Worm (Caenorhabditis elegans): ENCODE measurements around the gene faah-4.
"Not testable (repeated sequence)": the region's sequence is repeated elsewhere in the genome, so short reads cannot be mapped to it uniquely, and the experiment has no call there.

faah-4 gene

DNA sequence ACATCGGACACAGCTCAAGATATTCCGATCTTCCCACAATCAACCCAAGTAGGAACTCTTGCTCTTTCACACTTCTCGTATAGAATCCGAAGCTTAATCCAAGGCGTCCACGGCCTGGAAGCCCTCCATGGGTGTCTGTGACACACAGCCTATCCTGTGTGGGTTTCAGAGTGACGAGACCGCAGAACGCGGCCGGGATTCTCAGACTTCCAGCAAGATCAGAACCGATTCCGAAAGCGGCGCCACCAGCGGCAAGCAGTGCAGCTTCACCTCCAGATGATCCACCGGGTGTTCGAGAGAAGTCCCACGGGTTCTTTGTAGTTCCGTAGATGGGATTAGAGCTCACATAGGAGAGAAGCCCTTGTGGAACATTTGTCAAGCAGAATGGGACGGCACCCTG is 6.9 kb downstream of the faah-4 start:
- TF ChIP-seq dao-5 (tag; optimal IDR thresholded peaks at IDR 0.05), result no peak
- no peak for TF ChIP-seq W03F9.2 (tag; optimal IDR thresholded peaks at IDR 0.05)
- TF ChIP-seq him-1 (tag; optimal IDR thresholded peaks at IDR 0.05), result no peak

DNA sequence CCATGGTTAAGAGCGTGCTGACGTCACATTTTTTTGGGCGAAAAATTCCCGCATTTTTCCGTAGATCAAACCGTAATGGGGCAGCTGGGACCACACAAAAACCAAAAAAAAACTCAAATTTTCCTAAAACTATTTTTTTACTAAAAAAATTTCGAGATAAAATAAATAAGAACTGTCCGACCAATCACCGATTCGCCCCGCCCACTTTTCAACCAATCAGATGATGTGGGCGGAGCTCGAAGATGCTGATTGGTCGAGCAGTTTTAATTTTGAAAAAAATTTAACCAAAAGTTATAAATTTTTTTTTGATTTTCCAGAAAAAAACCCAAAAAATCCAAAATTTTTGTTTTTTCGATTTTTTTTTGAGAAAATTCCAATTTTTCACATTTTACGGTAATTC is 9.7 kb downstream of the faah-4 start:
- TF ChIP-seq him-1 (tag; optimal IDR thresholded peaks at IDR 0.05) (no peak), W03F9.2 (tag; optimal IDR thresholded peaks at IDR 0.05) (no peak), dao-5 (tag; optimal IDR thresholded peaks at IDR 0.05) (no peak)

DNA sequence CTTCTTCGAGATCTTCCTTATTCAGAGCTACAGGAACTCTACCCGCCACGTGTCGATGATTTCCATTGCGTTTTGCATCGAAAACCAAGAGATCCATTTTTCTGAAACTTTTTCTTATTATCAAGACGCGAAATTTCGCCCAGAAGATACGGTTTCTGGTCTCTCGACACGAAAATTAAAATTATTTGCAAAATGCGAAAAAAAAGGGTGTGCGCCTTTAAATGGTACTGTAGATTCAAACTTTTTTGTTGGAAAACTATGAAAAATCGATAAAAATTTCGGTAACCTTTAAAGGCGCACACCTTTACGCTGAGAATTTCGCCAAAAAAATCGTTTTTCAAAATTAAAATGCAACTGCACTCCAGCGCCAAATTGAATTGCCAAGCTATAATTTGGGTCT is 11.5 kb downstream of the faah-4 start, which contains the start of gene tsen-2:
Gene tsen-2 (minus strand): TSS at position 101 of the 400 bp plus-strand sequence.
- no peak for TF ChIP-seq W03F9.2 (tag; optimal IDR thresholded peaks at IDR 0.05)
- no peak for TF ChIP-seq him-1 (tag; optimal IDR thresholded peaks at IDR 0.05)
- no peak for TF ChIP-seq dao-5 (tag; optimal IDR thresholded peaks at IDR 0.05)

DNA sequence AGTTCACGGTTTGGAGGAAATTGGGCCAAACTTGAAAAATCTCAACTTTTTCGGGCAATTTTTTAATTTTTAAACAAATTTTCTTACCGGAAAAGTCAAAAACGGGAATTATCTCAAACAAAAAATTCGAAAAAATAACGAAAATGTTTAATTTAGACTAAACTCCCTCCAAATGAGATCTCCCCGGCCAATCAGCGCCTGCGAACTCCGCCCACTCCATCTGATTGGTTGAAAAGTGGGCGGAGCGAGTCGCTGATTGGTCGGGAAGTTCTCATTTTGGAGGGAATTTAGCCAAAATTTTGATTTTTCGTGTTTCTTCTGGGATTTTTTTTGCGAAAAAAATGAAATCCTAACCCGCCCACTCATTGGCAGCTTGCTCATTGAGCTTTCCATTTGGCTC is 13.0 kb downstream of the faah-4 start:
- TF ChIP-seq W03F9.2 (tag; optimal IDR thresholded peaks at IDR 0.05) (no peak), dao-5 (tag; optimal IDR thresholded peaks at IDR 0.05) (no peak), him-1 (tag; optimal IDR thresholded peaks at IDR 0.05) (no peak)

DNA sequence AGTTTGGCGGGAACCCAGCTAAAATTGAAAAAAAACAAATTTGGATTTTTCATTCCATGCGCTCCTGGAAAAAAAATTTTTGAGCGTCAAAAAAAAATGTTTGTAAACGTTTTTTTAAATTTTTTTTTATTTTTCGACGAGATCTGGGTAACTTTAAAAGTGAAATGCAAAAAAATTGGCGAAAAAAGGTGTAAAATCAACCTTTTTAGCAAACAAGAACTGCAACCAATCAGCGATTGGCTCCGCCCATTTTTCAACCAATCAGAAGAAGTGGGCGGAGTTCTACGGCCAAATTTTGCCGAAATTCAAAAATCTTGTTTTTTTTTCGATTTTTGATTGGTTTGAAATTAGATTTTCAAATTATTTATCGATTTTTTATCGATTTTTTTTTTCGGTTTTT is 14.2 kb downstream of the faah-4 start:
- TF ChIP-seq him-1 (tag; optimal IDR thresholded peaks at IDR 0.05), result no peak
- TF ChIP-seq dao-5 (tag; optimal IDR thresholded peaks at IDR 0.05), result no peak
- TF ChIP-seq W03F9.2 (tag; optimal IDR thresholded peaks at IDR 0.05), result no peak

DNA sequence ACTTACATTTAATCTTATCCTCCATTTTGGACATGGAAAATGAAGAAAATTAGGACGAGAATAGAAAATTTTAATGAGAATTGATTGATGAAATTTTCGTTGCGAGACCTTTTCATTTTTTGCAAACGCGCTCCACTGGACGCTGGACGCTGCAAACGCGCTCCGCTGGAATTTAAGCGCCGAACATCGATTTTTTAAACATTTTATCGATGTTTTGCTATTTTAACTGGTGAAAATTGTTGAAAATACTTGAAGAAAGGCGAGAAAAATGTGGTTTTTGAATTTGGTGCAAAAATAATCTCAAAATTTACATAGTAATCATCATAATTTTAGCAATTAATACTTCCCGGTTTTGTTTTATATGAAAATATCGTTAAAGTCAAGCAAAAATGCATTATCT is 16.7 kb downstream of the faah-4 start, which contains the start of gene Y56A3A.41:
Gene Y56A3A.41 (minus strand): TSS at position 101 of the 400 bp plus-strand sequence.
- TF ChIP-seq dao-5 (tag; optimal IDR thresholded peaks at IDR 0.05) (no peak), him-1 (tag; optimal IDR thresholded peaks at IDR 0.05) (no peak), W03F9.2 (tag; optimal IDR thresholded peaks at IDR 0.05) (no peak)

DNA sequence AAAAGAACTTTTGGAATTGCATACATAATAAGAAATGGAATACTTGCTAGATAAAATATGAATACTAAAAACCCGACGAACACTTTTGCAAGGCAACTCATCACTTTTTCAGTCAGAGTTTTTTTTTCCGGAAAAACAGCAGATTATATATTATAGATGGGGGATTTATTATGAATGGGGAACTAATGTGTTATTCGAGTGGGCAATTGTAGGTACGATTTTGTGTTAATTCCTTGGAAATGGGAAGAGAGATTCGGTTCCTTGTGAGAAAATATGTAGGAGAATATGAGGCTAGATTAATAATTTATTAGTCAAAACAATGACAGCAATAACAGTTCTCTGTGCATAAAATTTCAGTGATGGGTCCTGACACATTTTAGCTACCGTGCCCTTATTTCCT is 18.3 kb downstream of the faah-4 start, which contains the start of gene faah-5:
Gene faah-5 (minus strand): TSS at position 101 of the 400 bp plus-strand sequence.
- no peak for TF ChIP-seq W03F9.2 (tag; optimal IDR thresholded peaks at IDR 0.05)
- TF ChIP-seq dao-5 (tag; optimal IDR thresholded peaks at IDR 0.05), result no peak
- TF ChIP-seq him-1 (tag; optimal IDR thresholded peaks at IDR 0.05), result no peak

DNA sequence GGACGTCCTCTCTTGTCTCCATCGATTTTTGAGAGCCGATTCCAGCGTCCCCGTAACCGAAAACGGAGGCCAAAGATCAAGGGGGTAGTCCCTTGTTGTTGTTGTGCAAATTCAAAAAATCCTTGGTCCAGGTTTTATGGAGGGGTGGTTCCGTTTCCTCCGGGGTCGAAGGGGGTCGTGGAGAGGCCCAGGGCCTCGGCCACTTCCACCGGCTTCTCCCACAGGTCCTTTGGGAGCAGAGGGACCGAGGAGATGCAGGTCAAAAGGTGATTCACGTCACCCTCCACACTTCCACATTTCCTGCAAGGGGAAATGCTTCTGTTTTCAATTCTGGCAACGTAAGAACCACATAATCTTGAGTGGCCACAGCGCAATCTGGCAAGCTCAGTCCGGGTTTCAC is 26.0 kb downstream of the faah-4 start, which contains the start of gene fbxb-22:
Gene fbxb-22 (minus strand): TSS at position 61 of the 400 bp plus-strand sequence.
- TF ChIP-seq dao-5, W03F9.2, him-1 (tag; optimal IDR thresholded peaks at IDR 0.05): not testable (repeated sequence)

DNA sequence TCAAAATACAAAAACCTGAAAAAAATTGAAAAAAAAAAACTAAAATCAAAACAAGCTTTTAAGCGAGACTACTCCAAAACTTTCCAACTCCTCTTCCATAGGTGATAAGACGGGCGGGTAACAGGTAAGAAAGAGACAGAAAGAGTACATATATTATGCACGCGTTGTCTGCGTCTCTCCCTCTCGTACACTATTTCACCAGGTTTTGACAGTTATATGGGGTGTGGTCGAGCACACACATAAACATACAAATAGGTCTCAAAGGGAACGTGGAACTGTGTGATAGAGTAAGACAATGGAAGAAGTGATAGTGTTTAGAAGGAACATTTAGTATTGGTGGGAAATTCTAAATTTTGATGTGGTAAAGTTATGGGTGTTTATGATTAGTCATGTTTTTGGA is 28.1 kb downstream of the faah-4 start:
- TF ChIP-seq dao-5 (tag; optimal IDR thresholded peaks at IDR 0.05), result no peak
- no peak for TF ChIP-seq him-1 (tag; optimal IDR thresholded peaks at IDR 0.05)
- peak; percentile 41 for TF ChIP-seq W03F9.2 (tag; optimal IDR thresholded peaks at IDR 0.05)

DNA sequence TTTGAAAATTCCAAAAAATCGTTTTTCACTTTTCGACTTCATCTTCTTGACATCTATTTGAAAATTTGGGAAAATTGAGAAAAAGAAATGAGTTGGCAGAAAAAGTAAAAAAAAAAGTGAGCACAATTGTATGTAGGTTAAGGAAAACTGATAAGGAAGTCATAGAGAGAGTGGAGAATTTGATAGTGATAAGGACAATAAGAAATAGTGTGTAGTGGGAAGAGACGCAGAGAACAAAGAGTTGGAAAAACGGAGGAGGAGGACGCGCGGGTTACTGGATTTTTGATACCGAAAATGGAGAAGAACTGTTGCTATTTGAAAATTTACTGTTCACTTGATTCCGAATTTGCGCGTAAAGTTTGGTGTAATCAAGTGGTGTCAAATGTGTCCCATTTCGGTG is 30.9 kb downstream of the faah-4 start, which contains the start of gene Y56A3A.6:
Gene Y56A3A.6 (minus strand): TSS at position 53 of the 400 bp plus-strand sequence.
- TF ChIP-seq dao-5 (tag; optimal IDR thresholded peaks at IDR 0.05) (no peak), W03F9.2 (tag; optimal IDR thresholded peaks at IDR 0.05) (no peak), him-1 (tag; optimal IDR thresholded peaks at IDR 0.05) (no peak)

DNA sequence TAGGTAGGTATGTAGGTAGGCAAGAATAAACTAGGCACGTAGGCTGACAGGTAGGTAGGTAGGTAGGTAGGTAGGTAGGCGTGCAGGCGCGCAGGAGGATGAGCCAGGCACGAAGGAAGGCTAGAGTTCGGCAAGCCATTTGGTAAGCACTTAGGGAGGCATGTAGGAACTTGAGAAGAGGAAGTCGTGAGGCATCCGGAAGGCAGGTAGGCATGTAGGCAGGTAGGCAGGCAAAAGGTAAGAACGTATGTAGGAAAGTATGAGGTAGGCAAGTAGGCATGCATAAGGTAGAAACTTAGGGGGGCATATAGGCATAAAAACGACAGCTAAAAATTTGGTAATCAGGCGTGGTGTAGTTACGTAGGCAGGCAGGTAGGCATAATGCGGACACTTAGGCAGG is 33.5 kb downstream of the faah-4 start:
- TF ChIP-seq W03F9.2 (tag; optimal IDR thresholded peaks at IDR 0.05) (no peak), dao-5 (tag; optimal IDR thresholded peaks at IDR 0.05) (no peak), him-1 (tag; optimal IDR thresholded peaks at IDR 0.05) (no peak)

DNA sequence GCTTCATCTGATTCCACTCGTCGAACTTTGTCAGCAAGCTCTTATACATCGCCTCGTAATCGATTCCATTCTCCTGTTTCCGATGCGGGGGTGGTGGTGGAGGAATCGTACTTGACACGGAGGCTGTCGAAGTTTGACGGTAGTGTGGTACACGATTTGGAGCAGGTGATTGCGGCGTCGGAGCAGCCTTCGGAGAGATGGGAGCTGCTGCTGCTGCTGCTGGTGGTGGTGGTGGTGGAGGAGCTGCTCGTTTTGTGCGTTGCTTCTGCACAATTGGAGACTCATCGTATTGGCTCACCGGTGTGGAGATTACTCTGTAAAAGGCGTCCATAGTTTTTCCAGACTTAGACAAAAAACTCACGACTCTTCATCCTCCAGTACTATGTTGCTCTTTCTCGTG is 35.4 kb downstream of the faah-4 start:
- TF ChIP-seq W03F9.2 (tag; optimal IDR thresholded peaks at IDR 0.05) (no peak), him-1 (tag; optimal IDR thresholded peaks at IDR 0.05) (no peak), dao-5 (tag; optimal IDR thresholded peaks at IDR 0.05) (no peak)

DNA sequence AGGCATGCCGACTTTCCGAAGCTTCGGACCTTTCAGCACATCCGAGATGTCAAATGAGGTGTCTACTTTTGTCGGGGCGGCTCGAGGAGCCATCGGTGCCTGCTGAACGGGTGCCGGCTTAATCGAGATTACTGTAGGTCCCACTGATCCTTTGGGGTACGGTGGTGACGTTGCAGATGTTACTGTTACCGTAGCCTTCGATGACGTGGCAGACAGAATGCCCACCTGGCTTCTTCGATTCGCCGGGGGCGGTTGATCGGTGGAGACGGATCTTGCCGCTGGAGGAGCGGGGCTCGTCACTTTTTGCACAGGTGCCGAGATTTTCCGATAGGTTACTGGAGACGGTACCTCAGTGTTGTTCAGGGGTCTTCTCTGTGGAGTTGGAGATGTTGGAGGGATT is 38.1 kb downstream of the faah-4 start:
- TF ChIP-seq dao-5 (tag; optimal IDR thresholded peaks at IDR 0.05), result no peak
- TF ChIP-seq him-1 (tag; optimal IDR thresholded peaks at IDR 0.05), result no peak
- TF ChIP-seq W03F9.2 (tag; optimal IDR thresholded peaks at IDR 0.05), result no peak

DNA sequence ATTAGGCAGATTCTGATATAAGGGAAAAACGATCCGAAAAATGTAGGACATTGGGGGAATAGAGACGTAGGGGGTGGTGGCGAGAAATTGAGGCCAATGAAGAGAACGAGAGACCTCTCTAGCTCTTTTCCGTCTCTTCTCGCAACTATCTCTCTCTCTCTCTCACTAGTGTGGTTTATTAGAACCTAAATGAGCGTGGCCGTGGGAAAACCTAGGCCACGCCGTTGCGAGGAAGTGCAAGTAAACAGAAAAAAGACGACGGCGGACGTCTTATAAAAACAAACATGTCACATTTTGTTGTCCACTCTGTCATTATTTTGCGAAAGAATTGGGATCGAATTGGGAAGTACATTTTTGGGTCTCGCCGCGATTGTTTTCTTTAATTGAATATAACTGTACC is 39.7 kb downstream of the faah-4 start:
- TF ChIP-seq him-1 (tag; optimal IDR thresholded peaks at IDR 0.05) (no peak), W03F9.2 (tag; optimal IDR thresholded peaks at IDR 0.05) (peak; percentile 44), dao-5 (tag; optimal IDR thresholded peaks at IDR 0.05) (no peak)

DNA sequence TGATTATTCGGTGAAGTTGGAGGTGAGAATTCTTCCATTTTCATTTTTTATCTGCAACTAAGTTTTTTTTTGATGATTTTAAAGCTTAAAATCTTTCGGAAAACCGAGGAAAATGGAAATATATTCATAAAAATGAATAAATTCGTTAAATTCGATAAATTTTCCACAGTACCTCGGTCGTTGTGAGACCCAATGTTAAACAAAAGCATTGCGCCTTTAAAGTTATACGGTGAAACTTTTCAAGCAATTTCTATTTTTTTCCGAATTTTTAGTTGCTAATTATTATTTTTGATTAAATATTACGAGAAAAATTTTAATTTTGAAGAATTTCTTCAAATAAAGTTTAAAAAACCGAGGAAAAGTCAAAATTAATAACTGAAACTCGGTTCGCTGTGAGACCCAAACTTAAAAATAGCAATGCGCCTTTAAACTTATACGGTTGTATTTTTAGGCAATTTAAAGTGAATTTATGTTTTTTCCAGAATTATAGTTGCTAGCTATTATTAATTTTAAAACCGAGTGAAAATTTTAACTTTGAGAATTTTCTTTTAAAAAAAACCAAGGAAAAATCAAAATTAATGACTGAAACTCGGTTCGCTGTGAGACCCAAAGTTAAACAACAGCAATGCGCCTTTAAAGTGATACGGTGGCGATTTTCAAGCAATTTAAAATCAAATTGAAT is 40.3 kb downstream of the faah-4 start, which contains the start of gene taf-12:
Gene taf-12 (minus strand): TSS at position 51 of the 682 bp plus-strand sequence.
- TF ChIP-seq him-1 (tag; optimal IDR thresholded peaks at IDR 0.05) (no peak), W03F9.2 (tag; optimal IDR thresholded peaks at IDR 0.05) (peak; percentile 44), dao-5 (tag; optimal IDR thresholded peaks at IDR 0.05) (no peak)

Data from whole organism, L4/young adult.